Worm (Caenorhabditis elegans) whole organism, L1 larva: ENCODE results near the gene T26C5.4.
A peak's percentile ranks its signal among the peaks of the same experiment; 100 is the strongest.

Experiments used
- C04F5.9 ChIP-seq: sonication (generic microtip); optimal IDR thresholded peaks from 2 replicates; lab custom pipeline; 2016; ENCODE audit warnings: missing genetic modification characterization, missing compliant biosample characterization
- F16B12.6 ChIP-seq: fragments of 150-350 bp; optimal IDR thresholded peaks from 2 replicates; lab custom pipeline; 2014; ENCODE audit warnings: missing biosample characterization, missing genetic modification characterization
- Y116A8C.19 ChIP-seq: sonication (generic microtip); optimal IDR thresholded peaks from 2 replicates; lab custom pipeline; 2016; ENCODE audit warnings: missing compliant biosample characterization, missing genetic modification characterization, borderline replicate concordance
- aha-1 ChIP-seq: fragments of 150-350 bp; optimal IDR thresholded peaks from 2 replicates; lab custom pipeline; 2014; ENCODE audit warnings: missing biosample characterization, missing genetic modification characterization
- ama-1 ChIP-seq: fragments of 150-350 bp; optimal IDR thresholded peaks from 2 replicates; lab custom pipeline; 2014
- blmp-1 ChIP-seq: fragments of 150-350 bp; optimal IDR thresholded peaks from 2 replicates; lab custom pipeline; 2014; ENCODE audit warnings: missing biosample characterization, missing genetic modification characterization
- ceh-63 ChIP-seq: fragments of 200-800 bp; sonication (Bioruptor generic); optimal IDR thresholded peaks from 2 replicates; lab custom pipeline; 2018; ENCODE audit warnings: mild to moderate bottlenecking, missing genetic modification characterization, missing compliant biosample characterization
- ceh-8 ChIP-seq: fragments of 200-800 bp; sonication (Bioruptor generic); optimal IDR thresholded peaks from 2 replicates; lab custom pipeline; 2018; ENCODE audit warnings: mild to moderate bottlenecking, missing genetic modification characterization, moderate library complexity, missing compliant biosample characterization
- ceh-82 ChIP-seq, 3 experiments: fragments of 150-350 bp in 1 of 3; sonication (generic microtip) in 2 of 3; optimal IDR thresholded peaks; 2 replicates each; lab custom pipeline; 2014 to 2017; ENCODE audit warnings: missing biosample characterization in 3 of 3, missing genetic modification characterization in 3 of 3
- ceh-88 ChIP-seq: fragments of 200-800 bp; sonication (Bioruptor generic); IDR thresholded peaks from 2 replicates; pipeline ENCODE4 v1.3.6; 2022; ENCODE audit warnings: missing genetic modification characterization, missing compliant biosample characterization
- ceh-90 ChIP-seq: sonication (generic microtip); optimal IDR thresholded peaks from 2 replicates; lab custom pipeline; 2016; ENCODE audit warnings: missing genetic modification characterization, missing compliant biosample characterization
- ces-1 ChIP-seq: fragments of 150-350 bp; optimal IDR thresholded peaks from 2 replicates; lab custom pipeline; 2014; ENCODE audit warnings: missing biosample characterization, missing genetic modification reagents, missing genetic modification characterization
- efl-1 ChIP-seq, 4 experiments: fragments of 150-350 bp; optimal IDR thresholded peaks in 3 of 4; peaks in 1 of 4; 1 replicate in 1 of 4; 2 replicates in 3 of 4; lab custom pipeline; 2014; ENCODE audit warnings: missing biosample characterization in 2 of 4, missing genetic modification characterization in 2 of 4, missing genetic modification reagents in 2 of 4
- efl-3 ChIP-seq: fragments of 200-800 bp; sonication (Bioruptor generic); optimal IDR thresholded peaks from 2 replicates; lab custom pipeline; 2018; ENCODE audit warnings: mild to moderate bottlenecking, missing genetic modification characterization, missing compliant biosample characterization
- egl-13 ChIP-seq: sonication (generic microtip); optimal IDR thresholded peaks from 2 replicates; lab custom pipeline; 2016; ENCODE audit warnings: missing genotype, missing genetic modification reagents, missing genetic modification characterization, missing compliant biosample characterization
- egl-27 ChIP-seq, 2 experiments: fragments of 150-350 bp in 1 of 2; sonication (generic microtip); optimal IDR thresholded peaks; 3 replicates each; lab custom pipeline; 2017 to 2018; ENCODE audit warnings: missing biosample characterization in 2 of 2, missing genetic modification characterization in 2 of 2, missing genetic modification reagents in 2 of 2
- elt-3 ChIP-seq, 6 experiments: fragments of 150-350 bp in 1 of 6; sonication (generic microtip); optimal IDR thresholded peaks; 2 replicates each; lab custom pipeline; 2017 to 2018; ENCODE audit warnings: missing biosample characterization in 6 of 6, missing genetic modification characterization in 6 of 6, inconsistent platforms in 1 of 6
- ets-5 ChIP-seq: fragments of 200-800 bp; sonication (Bioruptor generic); IDR thresholded peaks from 2 replicates; pipeline ENCODE4 v1.3.6; 2022; ENCODE audit warnings: missing genetic modification characterization, missing compliant biosample characterization
- fkh-4 ChIP-seq: sonication (generic microtip); optimal IDR thresholded peaks from 2 replicates; lab custom pipeline; 2016; ENCODE audit warnings: missing compliant biosample characterization, missing genetic modification characterization, borderline replicate concordance
- fkh-8 ChIP-seq: sonication (generic microtip); optimal IDR thresholded peaks from 2 replicates; lab custom pipeline; 2016; ENCODE audit warnings: mild to moderate bottlenecking, missing genetic modification characterization, missing compliant biosample characterization
- fos-1 ChIP-seq: fragments of 150-350 bp; optimal IDR thresholded peaks from 2 replicates; lab custom pipeline; 2014; ENCODE audit warnings: missing biosample characterization, missing genetic modification characterization
- hlh-17 ChIP-seq: fragments of 200-800 bp; sonication (Bioruptor generic); optimal IDR thresholded peaks from 2 replicates; lab custom pipeline; 2018; ENCODE audit warnings: missing genetic modification characterization, mild to moderate bottlenecking, missing compliant biosample characterization, moderate library complexity, borderline replicate concordance
- hlh-4 ChIP-seq: sonication (generic microtip); optimal IDR thresholded peaks from 2 replicates; lab custom pipeline; 2016; ENCODE audit warnings: mild to moderate bottlenecking, missing genetic modification characterization, missing compliant biosample characterization
- isw-1 ChIP-seq: fragments of 200-800 bp; sonication (Bioruptor generic); IDR thresholded peaks from 2 replicates; pipeline ENCODE4 v1.3.6; 2022; ENCODE audit warnings: missing genetic modification characterization, missing compliant biosample characterization
- jun-1 ChIP-seq: fragments of 150-350 bp; optimal IDR thresholded peaks from 2 replicates; lab custom pipeline; 2014; ENCODE audit warnings: missing biosample characterization, missing genetic modification reagents, missing genetic modification characterization
- lin-13 ChIP-seq: fragments of 150-350 bp; optimal IDR thresholded peaks from 2 replicates; lab custom pipeline; 2014; ENCODE audit warnings: missing biosample characterization, missing genetic modification reagents, missing genetic modification characterization
- lin-15B ChIP-seq: fragments of 150-350 bp; sonication (generic microtip); optimal IDR thresholded peaks from 3 replicates; lab custom pipeline; 2014; ENCODE audit warnings: missing biosample characterization, missing genetic modification characterization
- lin-39 ChIP-seq: fragments of 150-350 bp; optimal IDR thresholded peaks from 2 replicates; lab custom pipeline; 2014; ENCODE audit warnings: missing biosample characterization, missing genetic modification reagents, missing genetic modification characterization
- lsy-2 ChIP-seq, 2 experiments: fragments of 150-350 bp; optimal IDR thresholded peaks; 2 replicates each; lab custom pipeline; 2014; ENCODE audit warnings: missing biosample characterization in 2 of 2, missing genetic modification characterization in 2 of 2
- mab-9 ChIP-seq: fragments of 200-800 bp; sonication (Bioruptor generic); IDR thresholded peaks from 2 replicates; pipeline ENCODE4 v1.3.6; 2022; ENCODE audit warnings: missing genetic modification reagents, missing genetic modification characterization, missing compliant biosample characterization
- mep-1 ChIP-seq: fragments of 150-350 bp; optimal IDR thresholded peaks from 2 replicates; lab custom pipeline; 2014; ENCODE audit warnings: missing biosample characterization, missing genetic modification characterization
- nhr-12 ChIP-seq: sonication (generic microtip); optimal IDR thresholded peaks from 2 replicates; lab custom pipeline; 2017; ENCODE audit warnings: missing biosample characterization, missing genetic modification characterization
- nhr-237 ChIP-seq: fragments of 150-350 bp; optimal IDR thresholded peaks from 2 replicates; lab custom pipeline; 2014; ENCODE audit warnings: missing biosample characterization, missing genetic modification characterization
- nhr-47 ChIP-seq: sonication (generic microtip); optimal IDR thresholded peaks from 2 replicates; lab custom pipeline; 2016; ENCODE audit warnings: mild to moderate bottlenecking, missing genetic modification characterization, moderate library complexity, missing compliant biosample characterization
- nhr-71 ChIP-seq: sonication (generic microtip); optimal IDR thresholded peaks from 2 replicates; lab custom pipeline; 2016; ENCODE audit warnings: mild to moderate bottlenecking, missing genetic modification characterization, moderate library complexity, missing compliant biosample characterization
- nhr-77 ChIP-seq: fragments of 150-350 bp; optimal IDR thresholded peaks from 2 replicates; lab custom pipeline; 2014; ENCODE audit warnings: missing biosample characterization, missing genetic modification characterization
- nhr-84 ChIP-seq: sonication (generic microtip); optimal IDR thresholded peaks from 2 replicates; lab custom pipeline; 2017; ENCODE audit warnings: missing biosample characterization, missing genetic modification characterization
- nhr-90 ChIP-seq: sonication (generic microtip); optimal IDR thresholded peaks from 2 replicates; lab custom pipeline; 2016; ENCODE audit warnings: mild to moderate bottlenecking, missing genetic modification characterization, missing compliant biosample characterization; ENCODE audit not compliant: poor library complexity
- pag-3 ChIP-seq: sonication (generic microtip); optimal IDR thresholded peaks from 2 replicates; lab custom pipeline; 2017; ENCODE audit warnings: missing genetic modification characterization, mild to moderate bottlenecking, missing compliant biosample characterization, antibody characterized with exemption, borderline replicate concordance; ENCODE audit not compliant: insufficient read depth
- pax-3 ChIP-seq: fragments of 200-800 bp; sonication (Bioruptor generic); optimal IDR thresholded peaks from 2 replicates; lab custom pipeline; 2018; ENCODE audit warnings: mild to moderate bottlenecking, missing genetic modification characterization, moderate library complexity, missing compliant biosample characterization
- pqm-1 ChIP-seq: sonication (generic microtip); optimal IDR thresholded peaks from 3 replicates; lab custom pipeline; 2017; ENCODE audit warnings: missing biosample characterization, missing genetic modification characterization
- rnt-1 ChIP-seq: sonication (generic microtip); optimal IDR thresholded peaks from 2 replicates; lab custom pipeline; 2016; ENCODE audit warnings: mild to moderate bottlenecking, missing genetic modification characterization, moderate library complexity, missing compliant biosample characterization
- skn-1 ChIP-seq: fragments of 150-350 bp; optimal IDR thresholded peaks from 2 replicates; lab custom pipeline; 2014; ENCODE audit warnings: missing biosample characterization, missing genetic modification characterization
- snu-23 ChIP-seq: sonication (generic microtip); optimal IDR thresholded peaks from 2 replicates; lab custom pipeline; 2016; ENCODE audit warnings: missing genetic modification characterization, missing compliant biosample characterization
- sptf-1 ChIP-seq: fragments of 150-350 bp; optimal IDR thresholded peaks from 2 replicates; lab custom pipeline; 2014; ENCODE audit warnings: missing biosample characterization, missing genetic modification characterization
- swsn-7 ChIP-seq: sonication (generic microtip); optimal IDR thresholded peaks from 2 replicates; lab custom pipeline; 2016; ENCODE audit warnings: missing genetic modification characterization, missing compliant biosample characterization
- tlp-1 ChIP-seq: fragments of 150-350 bp; optimal IDR thresholded peaks from 2 replicates; lab custom pipeline; 2014; ENCODE audit warnings: missing biosample characterization, missing genetic modification characterization
- unc-130 ChIP-seq: fragments of 150-350 bp; optimal IDR thresholded peaks from 2 replicates; lab custom pipeline; 2017; ENCODE audit warnings: missing biosample characterization, missing genetic modification characterization, inconsistent platforms
- unc-30 ChIP-seq: sonication (generic microtip); optimal IDR thresholded peaks from 2 replicates; lab custom pipeline; 2017; ENCODE audit warnings: missing biosample characterization, missing genetic modification characterization
- unc-62 ChIP-seq: fragments of 150-350 bp; optimal IDR thresholded peaks from 2 replicates; lab custom pipeline; 2014; ENCODE audit warnings: missing biosample characterization, missing genetic modification reagents, missing genetic modification characterization
- zag-1 ChIP-seq: fragments of 150-350 bp; optimal IDR thresholded peaks from 2 replicates; lab custom pipeline; 2014; ENCODE audit warnings: missing biosample characterization, missing genetic modification characterization
- ztf-11 ChIP-seq, 2 experiments: sonication (generic microtip); optimal IDR thresholded peaks; 2 replicates each; lab custom pipeline; 2016 to 2017; ENCODE audit warnings: missing genetic modification characterization in 2 of 2, missing biosample characterization in 1 of 2, missing compliant biosample characterization in 1 of 2

Gene T26C5.4

DNA sequence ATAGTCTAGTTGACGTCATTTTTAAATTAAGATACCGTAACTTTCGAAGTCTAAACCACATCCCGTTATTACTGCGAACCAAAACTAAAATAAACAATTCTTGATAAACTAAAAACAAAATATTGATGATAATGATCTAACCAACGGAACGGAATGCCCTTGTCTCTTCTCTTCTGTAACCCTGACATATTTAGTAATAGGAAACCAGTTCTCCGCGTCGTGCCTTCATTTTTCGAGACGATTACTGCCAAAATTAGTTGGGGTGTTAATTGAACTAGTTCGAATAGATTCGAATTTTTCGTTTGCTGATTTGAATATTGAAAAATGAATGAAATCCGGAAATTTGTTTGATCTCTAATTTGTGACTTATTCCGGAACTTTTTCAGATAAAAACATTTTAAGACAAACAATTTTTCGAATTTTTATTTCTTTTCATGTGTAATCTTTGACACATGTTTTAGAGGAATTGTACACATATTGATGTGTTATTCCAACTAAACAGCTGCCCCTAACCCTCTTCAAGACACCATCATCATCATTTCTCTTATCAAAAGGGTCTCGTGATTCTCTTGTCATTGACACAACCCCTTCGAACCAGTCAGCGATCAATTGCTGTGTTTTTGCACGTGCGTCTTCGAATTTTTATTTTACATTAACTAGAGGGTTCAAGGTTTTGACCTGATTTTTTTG is 33.5 kb upstream of the T26C5.4 start:
- TF ChIP-seq ceh-82 (tag; optimal IDR thresholded peaks at IDR 0.05; lab: Kevin White, UChicago) = no peak
- no peak for TF ChIP-seq F16B12.6 (tag; lab: Kevin White, UChicago)
- TF ChIP-seq ceh-88 (GFP tag; lab: Robert Waterston, UW) = peak; percentile 50; the same call in 1 of the 2 replicates
- peak; percentile 92 for TF ChIP-seq rnt-1 (tag; lab: Kevin White, UChicago)
- TF ChIP-seq egl-27 (tag; optimal IDR thresholded peaks at IDR 0.05; lab: Kevin White, UChicago) = no peak
- no peak for TF ChIP-seq isw-1
- no peak for TF ChIP-seq tlp-1 (tag; lab: Kevin White, UChicago)
- no peak for TF ChIP-seq nhr-237 (tag; lab: Kevin White, UChicago)
- no peak for TF ChIP-seq hlh-17
- TF ChIP-seq sptf-1 (tag; lab: Kevin White, UChicago) = no peak
- no peak for TF ChIP-seq nhr-84 (tag; lab: Kevin White, UChicago)
- TF ChIP-seq Y116A8C.19 = no peak
- TF ChIP-seq fos-1 (tag; lab: Kevin White, UChicago) = no peak
- TF ChIP-seq unc-62 (GFP tag; lab: Kevin White, UChicago) = no peak
- no peak for TF ChIP-seq nhr-77
- peak in 1 of 2 experiments; percentile 37 for TF ChIP-seq efl-1 (optimal IDR thresholded peaks at IDR 0.05; lab: Kevin White, UChicago)
- TF ChIP-seq efl-1 (GFP tag; optimal IDR thresholded peaks at IDR 0.05 in 1 of 2; lab: Kevin White, UChicago) = peak in 1 of 2 experiments; percentile 63
- no peak for TF ChIP-seq ceh-90 (tag; lab: Kevin White, UChicago)
- TF ChIP-seq fkh-4 (tag; lab: Kevin White, UChicago) = no peak
- TF ChIP-seq swsn-7 = peak; percentile 64
- TF ChIP-seq ama-1 (lab: Kevin White, UChicago) = peak; percentile 63
- no peak for TF ChIP-seq aha-1
- TF ChIP-seq zag-1 = no peak
- peak; percentile 73 for TF ChIP-seq jun-1 (tag; lab: Kevin White, UChicago)
- TF ChIP-seq pqm-1 (tag; lab: Kevin White, UChicago) = no peak
- no peak for TF ChIP-seq ets-5 (GFP tag; lab: Robert Waterston, UW)
- TF ChIP-seq ztf-11 (tag; optimal IDR thresholded peaks at IDR 0.05; lab: Kevin White, UChicago) = no peak
- no peak for TF ChIP-seq unc-30 (tag; lab: Kevin White, UChicago)
- peak; percentile 66 for TF ChIP-seq skn-1 (tag; lab: Kevin White, UChicago)
- TF ChIP-seq snu-23 (GFP tag; lab: Kevin White, UChicago) = peak; percentile 86
- no peak for TF ChIP-seq pag-3 (tag; lab: Kevin White, UChicago)
- TF ChIP-seq nhr-47 = peak; percentile 71
- peak; percentile 79 for TF ChIP-seq blmp-1 (tag; lab: Kevin White, UChicago)
- TF ChIP-seq nhr-12 (tag; lab: Kevin White, UChicago) = no peak
- peak; percentile 87 for TF ChIP-seq lin-39 (tag; lab: Kevin White, UChicago)
- peak; percentile 97 for TF ChIP-seq unc-130 (tag; lab: Kevin White, UChicago)
- no peak for TF ChIP-seq lin-15B (tag; lab: Kevin White, UChicago)
- TF ChIP-seq mep-1 (tag; lab: Kevin White, UChicago) = peak; percentile 81
- TF ChIP-seq efl-3 (GFP tag; lab: Kevin White, UChicago) = no peak
- no peak for TF ChIP-seq pax-3 (tag; lab: Kevin White, UChicago)
- TF ChIP-seq ces-1 (GFP tag; lab: Kevin White, UChicago) = no peak
- no peak for TF ChIP-seq C04F5.9 (tag; lab: Kevin White, UChicago)
- peak; percentile 95 for TF ChIP-seq nhr-71 (tag; lab: Kevin White, UChicago)
- peak; percentile 68 for TF ChIP-seq nhr-90
- TF ChIP-seq egl-13 (tag; lab: Kevin White, UChicago) = no peak
- TF ChIP-seq hlh-4 (tag; lab: Kevin White, UChicago) = no peak
- TF ChIP-seq mab-9 (GFP tag; lab: Robert Waterston, UW) = no peak
- peak; percentile 69 for TF ChIP-seq lin-13
- peak; percentile 33 for TF ChIP-seq fkh-8 (tag; lab: Kevin White, UChicago)
- no peak for TF ChIP-seq ceh-8 (GFP tag; lab: Kevin White, UChicago)
- peak in 2 of 6 experiments; percentile 88 to 97 for TF ChIP-seq elt-3 (tag; optimal IDR thresholded peaks at IDR 0.05; lab: Kevin White, UChicago)
- TF ChIP-seq ceh-63 (GFP tag; lab: Kevin White, UChicago) = no peak
- TF ChIP-seq lsy-2 (tag; optimal IDR thresholded peaks at IDR 0.05; lab: Kevin White, UChicago) = peak; percentile 78 to 87
